Fruit fly (Drosophila melanogaster) Kc167 (cell line): Measurements from ENCODE around the gene CG46059.

Experiments used
- Sin3A ChIP-seq: fragments of >200 bp; optimal IDR thresholded peaks from 2 replicates; lab custom pipeline; 2018; ENCODE audit warnings: missing external identifiers
- psq ChIP-seq: fragments of >200 bp; optimal IDR thresholded peaks from 2 replicates; lab custom pipeline; 2017; ENCODE audit warnings: missing external identifiers
- ttk ChIP-seq: sonication (Bioruptor generic); optimal IDR thresholded peaks from 2 replicates; lab custom pipeline; 2017; ENCODE audit warnings: missing external identifiers

- TF ChIP-seq psq (lab: Kevin White, UChicago) (no peak), Sin3A (lab: Kevin White, UChicago) (no peak), ttk (lab: Kevin White, UChicago) (no peak)
Measured at dm6 chr2L:19158005-19158666, 25.5 kb downstream of the CG46059 start.
